Worm (Caenorhabditis elegans) whole organism, early embryonic: Measurements from ENCODE around the gene F49F1.7.

Experiments
- B0310.2 ChIP-seq: sonication (generic microtip); optimal IDR thresholded peaks from 2 replicates; lab custom pipeline; 2016; ENCODE audit warnings: mild to moderate bottlenecking, missing genetic modification characterization, missing compliant biosample characterization
- F13C5.2 ChIP-seq: sonication (generic microtip); optimal IDR thresholded peaks from 2 replicates; lab custom pipeline; 2017; ENCODE audit warnings: mild to moderate bottlenecking, missing genetic modification characterization, inconsistent platforms, missing compliant biosample characterization
- aly-1 ChIP-seq: sonication (generic microtip); optimal IDR thresholded peaks from 2 replicates; lab custom pipeline; 2016; ENCODE audit warnings: missing genetic modification characterization, missing compliant biosample characterization
- ama-1 ChIP-seq: fragments of 150-350 bp; optimal IDR thresholded peaks from 2 replicates; lab custom pipeline; 2014
- ceh-13 ChIP-seq: fragments of 200-800 bp; sonication (Bioruptor generic); optimal IDR thresholded peaks from 2 replicates; lab custom pipeline; 2018; ENCODE audit warnings: mild to moderate bottlenecking, missing genetic modification characterization, missing compliant biosample characterization
- ceh-36 ChIP-seq: sonication (generic microtip); optimal IDR thresholded peaks from 2 replicates; lab custom pipeline; 2016; ENCODE audit warnings: missing genetic modification characterization, inconsistent platforms, missing compliant biosample characterization
- ets-7 ChIP-seq: sonication (generic microtip); optimal IDR thresholded peaks from 2 replicates; lab custom pipeline; 2016; ENCODE audit warnings: missing genotype, missing genetic modification characterization, missing compliant biosample characterization
- flt-1 ChIP-seq: fragments of 200-800 bp; sonication (Bioruptor generic); IDR thresholded peaks from 2 replicates; pipeline ENCODE4 v1.3.6; 2022; ENCODE audit warnings: missing genetic modification characterization, missing compliant biosample characterization
- hmbx-1 ChIP-seq: sonication (generic microtip); optimal IDR thresholded peaks from 2 replicates; lab custom pipeline; 2016; ENCODE audit warnings: mild to moderate bottlenecking, missing genetic modification characterization, missing compliant biosample characterization
- hmg-4 ChIP-seq: fragments of 200-800 bp; sonication (Bioruptor generic); optimal IDR thresholded peaks from 2 replicates; lab custom pipeline; 2018; ENCODE audit warnings: mild to moderate bottlenecking, missing genetic modification characterization, missing compliant biosample characterization
- hnd-1 ChIP-seq: sonication (generic microtip); optimal IDR thresholded peaks from 2 replicates; lab custom pipeline; 2016; ENCODE audit warnings: missing genetic modification characterization, missing compliant biosample characterization
- pes-1 ChIP-seq: fragments of 200-800 bp; sonication (Bioruptor generic); IDR thresholded peaks from 2 replicates; pipeline ENCODE4 v1.3.6; 2022; ENCODE audit warnings: missing genetic modification reagents, missing genetic modification characterization, missing compliant biosample characterization
- scrt-1 ChIP-seq: fragments of 200-800 bp; sonication (Bioruptor generic); IDR thresholded peaks from 2 replicates; pipeline ENCODE4 v1.3.6; 2022; ENCODE audit warnings: missing genetic modification characterization, missing compliant biosample characterization
- sea-1 ChIP-seq: fragments of 200-800 bp; sonication (Bioruptor generic); conservative IDR thresholded peaks from 2 replicates; pipeline ENCODE4 v1.3.6; 2022; ENCODE audit warnings: missing genetic modification characterization, missing compliant biosample characterization
- tbx-11 ChIP-seq: fragments of 200-800 bp; sonication (Bioruptor generic); IDR thresholded peaks from 2 replicates; pipeline ENCODE4 v1.3.6; 2022; ENCODE audit warnings: missing genetic modification characterization, missing compliant biosample characterization
- tbx-37 ChIP-seq: fragments of 200-800 bp; sonication (Bioruptor generic); conservative IDR thresholded peaks from 2 replicates; pipeline ENCODE4 v1.3.6; 2022; ENCODE audit warnings: missing genetic modification reagents, missing genetic modification characterization, missing compliant biosample characterization
- tra-4 ChIP-seq: sonication (generic microtip); optimal IDR thresholded peaks from 2 replicates; lab custom pipeline; 2017; ENCODE audit warnings: missing genetic modification characterization, missing compliant biosample characterization

F49F1.7 gene

ce11 chrIV:4139022-4139421, 13.5 kb upstream of the F49F1.7 start, which contains the start of gene F49F1.10:
TSS of gene F49F1.10 (minus strand) at chrIV:4139122.
- no peak for TF ChIP-seq hmg-4 (GFP tag; lab: Kevin White, UChicago)
- no peak for TF ChIP-seq flt-1 (GFP tag; lab: Robert Waterston, UW)
- TF ChIP-seq pes-1, result no peak
- TF ChIP-seq ceh-36 (tag; lab: Kevin White, UChicago), result no peak
- no peak for TF ChIP-seq ceh-13
- no peak for TF ChIP-seq aly-1 (tag; lab: Kevin White, UChicago)
- TF ChIP-seq tbx-37 (GFP tag; lab: Robert Waterston, UW), result no peak
- no peak for TF ChIP-seq ets-7 (tag; lab: Kevin White, UChicago)
- TF ChIP-seq sea-1 (GFP tag; lab: Robert Waterston, UW), result no peak
- TF ChIP-seq scrt-1 (GFP tag; lab: Robert Waterston, UW), result no peak
- TF ChIP-seq hnd-1 (tag; lab: Kevin White, UChicago), result no peak

ce11 chrIV:4137472-4137871, 11.9 kb upstream of the F49F1.7 start, which contains the start of gene F49F1.9:
TSS of gene F49F1.9 (minus strand) at chrIV:4137572.
- TF ChIP-seq ets-7 (tag; lab: Kevin White, UChicago) (no peak), tra-4 (tag; lab: Kevin White, UChicago) (no peak), ceh-36 (tag; lab: Kevin White, UChicago) (no peak), pes-1 (no peak), B0310.2 (tag; lab: Kevin White, UChicago) (no peak), ceh-13 (no peak), hnd-1 (tag; lab: Kevin White, UChicago) (no peak)

- TF ChIP-seq scrt-1 (GFP tag; lab: Robert Waterston, UW), result no peak
- TF ChIP-seq ets-7 (tag; lab: Kevin White, UChicago), result no peak
- no peak for TF ChIP-seq ama-1 (lab: Kevin White, UChicago)
- TF ChIP-seq flt-1 (GFP tag; lab: Robert Waterston, UW), result no peak
- TF ChIP-seq hmg-4 (GFP tag; lab: Kevin White, UChicago), result no peak
- TF ChIP-seq pes-1, result no peak
- TF ChIP-seq sea-1 (GFP tag; lab: Robert Waterston, UW), result no peak
- TF ChIP-seq ceh-36 (tag; lab: Kevin White, UChicago), result no peak
- no peak for TF ChIP-seq aly-1 (tag; lab: Kevin White, UChicago)
- TF ChIP-seq tra-4 (tag; lab: Kevin White, UChicago), result no peak
Measured at ce11 chrIV:4135744-4136143, 10.2 kb upstream of the F49F1.7 start, which contains the start of gene F49F1.17. TSS of gene F49F1.17 (minus strand) at chrIV:4135844.

- no peak for TF ChIP-seq ets-7 (tag; lab: Kevin White, UChicago)
- no peak for TF ChIP-seq F13C5.2 (tag; lab: Kevin White, UChicago)
- TF ChIP-seq tra-4 (tag; lab: Kevin White, UChicago), result no peak
- no peak for TF ChIP-seq tbx-37 (GFP tag; lab: Robert Waterston, UW)
- TF ChIP-seq hnd-1 (tag; lab: Kevin White, UChicago), result no peak
- no peak for TF ChIP-seq scrt-1 (GFP tag; lab: Robert Waterston, UW)
- TF ChIP-seq flt-1 (GFP tag; lab: Robert Waterston, UW), result no peak
- no peak for TF ChIP-seq sea-1 (GFP tag; lab: Robert Waterston, UW)
- no peak for TF ChIP-seq pes-1
- no peak for TF ChIP-seq ceh-36 (tag; lab: Kevin White, UChicago)
- no peak for TF ChIP-seq ama-1 (lab: Kevin White, UChicago)
- no peak for TF ChIP-seq ceh-13
- no peak for TF ChIP-seq B0310.2 (tag; lab: Kevin White, UChicago)
- no peak for TF ChIP-seq aly-1 (tag; lab: Kevin White, UChicago)
- TF ChIP-seq hmbx-1 (tag; lab: Kevin White, UChicago), result no peak
Measured at ce11 chrIV:4123083-4123482, 2.5 kb downstream of the F49F1.7 start, which contains the start of gene mul-1. TSS of gene mul-1 (minus strand) at chrIV:4123166.

ce11 chrIV:4121055-4121454, 4.5 kb downstream of the F49F1.7 start:
- TF ChIP-seq hnd-1 (tag; lab: Kevin White, UChicago), result no peak
- TF ChIP-seq tbx-11 (GFP tag; lab: Robert Waterston, UW), result no peak
- no peak for TF ChIP-seq ceh-13
- TF ChIP-seq hmg-4 (GFP tag; lab: Kevin White, UChicago), result no peak
- no peak for TF ChIP-seq scrt-1 (GFP tag; lab: Robert Waterston, UW)
- TF ChIP-seq flt-1 (GFP tag; lab: Robert Waterston, UW), result no peak
- no peak for TF ChIP-seq tbx-37 (GFP tag; lab: Robert Waterston, UW)
- no peak for TF ChIP-seq hmbx-1 (tag; lab: Kevin White, UChicago)
- no peak for TF ChIP-seq ceh-36 (tag; lab: Kevin White, UChicago)
- TF ChIP-seq B0310.2 (tag; lab: Kevin White, UChicago), result no peak
- TF ChIP-seq sea-1 (GFP tag; lab: Robert Waterston, UW), result no peak
- TF ChIP-seq ets-7 (tag; lab: Kevin White, UChicago), result no peak
- TF ChIP-seq tra-4 (tag; lab: Kevin White, UChicago), result no peak
- TF ChIP-seq ama-1 (lab: Kevin White, UChicago), result no peak
- no peak for TF ChIP-seq F13C5.2 (tag; lab: Kevin White, UChicago)
- TF ChIP-seq aly-1 (tag; lab: Kevin White, UChicago), result no peak
- TF ChIP-seq pes-1, result no peak

- TF ChIP-seq hmbx-1 (tag; lab: Kevin White, UChicago), result no peak
- TF ChIP-seq flt-1 (GFP tag; lab: Robert Waterston, UW), result no peak
- no peak for TF ChIP-seq hnd-1 (tag; lab: Kevin White, UChicago)
- TF ChIP-seq tra-4 (tag; lab: Kevin White, UChicago), result no peak
Measured at ce11 chrIV:4120263-4120662, 5.3 kb downstream of the F49F1.7 start, which contains the start of gene F49F1.5. TSS of gene F49F1.5 (minus strand) at chrIV:4120415.

- TF ChIP-seq ceh-13 (no peak), flt-1 (GFP tag; lab: Robert Waterston, UW) (no peak), B0310.2 (tag; lab: Kevin White, UChicago) (no peak), hmbx-1 (tag; lab: Kevin White, UChicago) (no peak), tbx-11 (GFP tag; lab: Robert Waterston, UW) (no peak), ceh-36 (tag; lab: Kevin White, UChicago) (no peak), ets-7 (tag; lab: Kevin White, UChicago) (no peak)
Measured at ce11 chrIV:4117432-4117831, 8.1 kb downstream of the F49F1.7 start, which contains the start of gene drd-50. TSS of gene drd-50 (plus strand) at chrIV:4117732.
